Fruit fly (Drosophila melanogaster) whole organism, embryonic: ENCODE measurements around the gene CG14830.

ENCODE experiments used
- Asciz ChIP-seq: fragments of 200-800 bp; sonication (Bioruptor generic); optimal IDR thresholded peaks from 2 replicates; lab custom pipeline; 2017; ENCODE audit warnings: missing biosample characterization, mild to moderate bottlenecking, missing genetic modification characterization, missing genetic modification reagents
- BEAF-32 ChIP-seq: fragments of 200-800 bp; sonication (Bioruptor generic); optimal IDR thresholded peaks from 3 replicates; lab custom pipeline; 2017; ENCODE audit warnings: missing biosample characterization, missing genetic modification characterization, mild to moderate bottlenecking, moderate library complexity, missing genetic modification reagents
- CG10274 ChIP-seq: fragments of 200-800 bp; sonication (Bioruptor generic); optimal IDR thresholded peaks from 3 replicates; lab custom pipeline; 2017; ENCODE audit warnings: missing biosample characterization, mild to moderate bottlenecking, missing genetic modification characterization
- CG10543 ChIP-seq: fragments of 200-800 bp; sonication (Bioruptor generic); optimal IDR thresholded peaks from 3 replicates; lab custom pipeline; 2017; ENCODE audit warnings: missing biosample characterization, mild to moderate bottlenecking, missing genetic modification characterization, moderate library complexity
- CG11504 ChIP-seq: fragments of 200-800 bp; sonication (Bioruptor generic); optimal IDR thresholded peaks from 3 replicates; lab custom pipeline; 2019; ENCODE audit warnings: missing biosample characterization, mild to moderate bottlenecking, missing genetic modification characterization, moderate library complexity
- CG11695 ChIP-seq: fragments of 200-800 bp; sonication (Bioruptor generic); IDR thresholded peaks from 3 replicates; pipeline ENCODE4 v1.3.6; 2022; ENCODE audit warnings: missing biosample characterization, missing genetic modification characterization
- CG14710 ChIP-seq: fragments of 200-800 bp; sonication (Bioruptor generic); optimal IDR thresholded peaks from 3 replicates; lab custom pipeline; 2019; ENCODE audit warnings: missing biosample characterization, mild to moderate bottlenecking, missing genetic modification characterization, moderate library complexity
- CG14860 ChIP-seq: fragments of 200-800 bp; sonication (Bioruptor generic); IDR thresholded peaks from 3 replicates; pipeline ENCODE4 v1.3.6; 2022; ENCODE audit warnings: missing biosample characterization, missing genetic modification characterization; ENCODE audit not compliant: partially characterized antibody
- CG17385 ChIP-seq: fragments of 200-800 bp; sonication (Bioruptor generic); optimal IDR thresholded peaks from 3 replicates; lab custom pipeline; 2018; ENCODE audit warnings: missing biosample characterization, mild to moderate bottlenecking, missing genetic modification characterization
- CG18599 ChIP-seq: fragments of 200-800 bp; sonication (Bioruptor generic); optimal IDR thresholded peaks from 3 replicates; lab custom pipeline; 2017; ENCODE audit warnings: missing biosample characterization, missing genetic modification characterization, mild to moderate bottlenecking, moderate library complexity, missing genetic modification reagents
- CG3065 ChIP-seq: fragments of 200-800 bp; sonication (Bioruptor generic); optimal IDR thresholded peaks from 2 replicates; lab custom pipeline; 2016; ENCODE audit warnings: missing biosample characterization, missing genetic modification characterization
- CG3847 ChIP-seq: fragments of 200-800 bp; sonication (Bioruptor generic); IDR thresholded peaks from 2 replicates; pipeline ENCODE4 v1.3.6; 2022; ENCODE audit warnings: missing biosample characterization, missing genetic modification characterization
- CG4730 ChIP-seq: fragments of 200-800 bp; sonication (Bioruptor generic); IDR thresholded peaks from 2 replicates; pipeline ENCODE4 v1.3.6; 2022; ENCODE audit warnings: missing biosample characterization, missing genetic modification characterization
- CG7271 ChIP-seq: fragments of 200-800 bp; sonication (Bioruptor generic); optimal IDR thresholded peaks from 2 replicates; lab custom pipeline; 2018; ENCODE audit warnings: missing biosample characterization, mild to moderate bottlenecking, missing genetic modification characterization, moderate library complexity
- CG7963 ChIP-seq: fragments of 200-800 bp; sonication (Bioruptor generic); IDR thresholded peaks from 3 replicates; pipeline ENCODE4 v1.3.6; 2022; ENCODE audit warnings: missing biosample characterization, missing genetic modification characterization; ENCODE audit not compliant: partially characterized antibody
- CG8944 ChIP-seq: fragments of 200-800 bp; sonication (Bioruptor generic); optimal IDR thresholded peaks from 3 replicates; lab custom pipeline; 2016; ENCODE audit warnings: missing biosample characterization, missing genetic modification characterization
- CG9215 ChIP-seq: fragments of 200-800 bp; sonication (Bioruptor generic); IDR thresholded peaks from 2 replicates; pipeline ENCODE4 v1.3.6; 2022; ENCODE audit warnings: missing biosample characterization, missing genetic modification characterization
- CTCF ChIP-seq: fragments of 200-800 bp; sonication (Bioruptor generic); optimal IDR thresholded peaks from 2 replicates; lab custom pipeline; 2017; ENCODE audit warnings: missing biosample characterization, mild to moderate bottlenecking, missing genetic modification characterization, moderate library complexity
- Camta ChIP-seq: fragments of 200-800 bp; sonication (Bioruptor generic); optimal IDR thresholded peaks from 2 replicates; lab custom pipeline; 2016; ENCODE audit warnings: missing biosample characterization, missing genetic modification characterization
- CkIIα-i1 ChIP-seq: fragments of 200-800 bp; sonication (Bioruptor generic); IDR thresholded peaks from 2 replicates; pipeline ENCODE4 v1.3.6; 2022; ENCODE audit warnings: missing biosample characterization, missing genetic modification characterization
- Dip3 ChIP-seq: fragments of 200-800 bp; sonication (Bioruptor generic); optimal IDR thresholded peaks from 3 replicates; lab custom pipeline; 2016; ENCODE audit warnings: missing biosample characterization, missing genetic modification characterization
- Doc3 ChIP-seq: fragments of 200-800 bp; sonication (Bioruptor generic); IDR thresholded peaks from 3 replicates; pipeline ENCODE4 v1.3.6; 2022; ENCODE audit warnings: missing biosample characterization, missing genetic modification characterization; ENCODE audit not compliant: partially characterized antibody
- Drgx ChIP-seq: fragments of 200-800 bp; sonication (Bioruptor generic); IDR thresholded peaks from 2 replicates; pipeline ENCODE4 v1.3.6; 2022; ENCODE audit warnings: missing biosample characterization, missing genetic modification characterization
- Elba2 ChIP-seq: fragments of 200-800 bp; sonication (Bioruptor generic); optimal IDR thresholded peaks from 3 replicates; lab custom pipeline; 2016; ENCODE audit warnings: missing biosample characterization, missing genetic modification characterization
- Hr3 ChIP-seq: fragments of 200-800 bp; sonication (Bioruptor generic); optimal IDR thresholded peaks from 3 replicates; lab custom pipeline; 2016; ENCODE audit warnings: missing biosample characterization, missing genetic modification characterization
- Hr39 ChIP-seq: fragments of >200 bp; optimal IDR thresholded peaks from 2 replicates; lab custom pipeline; 2017
- MBD-R2 ChIP-seq: fragments of 200-800 bp; sonication (Bioruptor generic); IDR thresholded peaks from 2 replicates; pipeline ENCODE4 v1.3.6; 2022; ENCODE audit warnings: missing biosample characterization, missing genetic modification characterization
- MESR4 ChIP-seq: fragments of 200-800 bp; sonication (Bioruptor generic); optimal IDR thresholded peaks from 2 replicates; lab custom pipeline; 2018; ENCODE audit warnings: missing biosample characterization, mild to moderate bottlenecking, missing genetic modification characterization, moderate library complexity
- Max ChIP-seq: fragments of 200-800 bp; sonication (Bioruptor generic); optimal IDR thresholded peaks from 2 replicates; lab custom pipeline; 2016; ENCODE audit warnings: missing biosample characterization, mild to moderate bottlenecking, missing genetic modification characterization
- Oaz ChIP-seq: fragments of 200-800 bp; sonication (Bioruptor generic); IDR thresholded peaks from 2 replicates; pipeline ENCODE4 v1.3.6; 2022; ENCODE audit warnings: missing biosample characterization, missing genetic modification characterization
- Side ChIP-seq: fragments of 200-800 bp; sonication (Bioruptor generic); optimal IDR thresholded peaks from 2 replicates; lab custom pipeline; 2016; ENCODE audit warnings: missing biosample characterization, missing genetic modification characterization
- TFAM ChIP-seq: fragments of 200-800 bp; sonication (Bioruptor generic); optimal IDR thresholded peaks from 2 replicates; lab custom pipeline; 2017; ENCODE audit warnings: missing biosample characterization, missing genetic modification characterization, inconsistent platforms
- Tbp ChIP-seq: fragments of >200 bp; optimal IDR thresholded peaks from 2 replicates; lab custom pipeline; 2018; ENCODE audit warnings: missing biosample characterization, missing genetic modification characterization
- amos ChIP-seq: fragments of 200-800 bp; sonication (Bioruptor generic); IDR thresholded peaks from 2 replicates; pipeline ENCODE4 v1.3.6; 2022; ENCODE audit warnings: missing biosample characterization, missing genetic modification characterization; ENCODE audit not compliant: partially characterized antibody
- ato ChIP-seq: fragments of 200-800 bp; sonication (Bioruptor generic); IDR thresholded peaks from 2 replicates; pipeline ENCODE4 v1.3.6; 2022; ENCODE audit warnings: missing biosample characterization, missing genetic modification characterization; ENCODE audit not compliant: partially characterized antibody
- btn ChIP-seq: fragments of 200-800 bp; sonication (Bioruptor generic); optimal IDR thresholded peaks from 2 replicates; lab custom pipeline; 2016; ENCODE audit warnings: missing biosample characterization, missing genetic modification characterization
- cad ChIP-seq: fragments of >200 bp; optimal IDR thresholded peaks from 2 replicates; lab custom pipeline; 2017; ENCODE audit warnings: missing biosample characterization, missing genetic modification characterization
- cg ChIP-seq: fragments of 200-800 bp; sonication (Bioruptor generic); optimal IDR thresholded peaks from 3 replicates; lab custom pipeline; 2019; ENCODE audit warnings: missing biosample characterization, mild to moderate bottlenecking, missing genetic modification characterization, moderate library complexity
- dmrt11E ChIP-seq: fragments of 200-800 bp; sonication (Bioruptor generic); optimal IDR thresholded peaks from 3 replicates; lab custom pipeline; 2018; ENCODE audit warnings: missing biosample characterization, mild to moderate bottlenecking, missing genetic modification characterization, moderate library complexity
- gsb ChIP-seq: fragments of 200-800 bp; sonication (Bioruptor generic); IDR thresholded peaks from 2 replicates; pipeline ENCODE4 v1.3.6; 2022; ENCODE audit warnings: missing biosample characterization, missing genetic modification characterization
- gsb-n ChIP-seq: fragments of 200-800 bp; sonication (Bioruptor generic); optimal IDR thresholded peaks from 3 replicates; lab custom pipeline; 2018; ENCODE audit warnings: missing biosample characterization, mild to moderate bottlenecking, missing genetic modification characterization
- hkb ChIP-seq, 2 experiments: fragments of 200-800 bp in 1 of 2; fragments of >200 bp in 1 of 2; sonication (Bioruptor generic) in 1 of 2; IDR thresholded peaks in 1 of 2; optimal IDR thresholded peaks in 1 of 2; 2 replicates each; pipeline versions ENCODE4 v1.3.6 to Lab custom; 2017 to 2022; ENCODE audit warnings: missing biosample characterization in 1 of 2, missing genetic modification characterization in 1 of 2
- ken ChIP-seq: fragments of 200-800 bp; sonication (Bioruptor generic); IDR thresholded peaks from 3 replicates; pipeline ENCODE4 v1.3.6; 2022; ENCODE audit warnings: missing biosample characterization, missing genetic modification characterization
- nerfin-1 ChIP-seq: fragments of 200-800 bp; sonication (Bioruptor generic); optimal IDR thresholded peaks from 3 replicates; lab custom pipeline; 2019; ENCODE audit warnings: missing biosample characterization, mild to moderate bottlenecking, missing genetic modification characterization, moderate library complexity
- pb ChIP-seq: fragments of 200-800 bp; sonication (Bioruptor generic); optimal IDR thresholded peaks from 3 replicates; lab custom pipeline; 2016; ENCODE audit warnings: missing biosample characterization, missing genetic modification characterization
- shn ChIP-seq: fragments of 200-800 bp; sonication (Bioruptor generic); optimal IDR thresholded peaks from 3 replicates; lab custom pipeline; 2016; ENCODE audit warnings: missing biosample characterization, missing genetic modification characterization
- sug ChIP-seq: fragments of 200-800 bp; optimal IDR thresholded peaks from 2 replicates; lab custom pipeline; 2019; ENCODE audit warnings: missing biosample characterization, mild to moderate bottlenecking, missing genetic modification characterization, moderate library complexity
- trem ChIP-seq: fragments of 200-800 bp; optimal IDR thresholded peaks from 3 replicates; lab custom pipeline; 2019; ENCODE audit warnings: missing biosample characterization, mild to moderate bottlenecking, missing genetic modification characterization, moderate library complexity
- wor ChIP-seq: fragments of 200-800 bp; sonication (Bioruptor generic); IDR thresholded peaks from 2 replicates; pipeline ENCODE4 v1.3.6; 2022; ENCODE audit warnings: missing biosample characterization, missing genetic modification characterization
- zen2 ChIP-seq: fragments of 200-800 bp; sonication (Bioruptor generic); IDR thresholded peaks from 3 replicates; pipeline ENCODE4 v1.3.6; 2022; ENCODE audit warnings: missing biosample characterization, missing genetic modification characterization; ENCODE audit not compliant: partially characterized antibody
- zf30C ChIP-seq: fragments of 200-800 bp; sonication (Bioruptor generic); optimal IDR thresholded peaks from 3 replicates; lab custom pipeline; 2018; ENCODE audit warnings: missing biosample characterization, mild to moderate bottlenecking, missing genetic modification characterization

Gene CG14830

DNA sequence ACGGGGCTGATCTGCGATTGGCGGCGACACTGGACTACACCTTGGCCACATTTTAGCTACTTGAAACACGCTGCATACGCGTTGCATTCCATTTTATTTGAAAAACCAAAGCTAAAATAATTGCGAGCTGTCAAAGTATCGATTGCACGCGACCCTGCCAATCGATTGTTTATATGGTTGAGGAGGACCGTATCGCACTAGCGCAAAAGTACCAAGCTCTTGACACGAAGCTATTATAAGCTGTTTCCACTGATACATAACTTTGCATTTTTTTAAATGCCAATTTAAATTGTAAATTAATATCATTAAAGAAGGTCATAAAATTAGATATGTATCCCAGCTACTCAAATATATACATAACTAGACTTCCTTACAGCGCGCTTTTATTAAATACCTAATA is 14.6 kb downstream of the CG14830 start, which contains the start of gene Cdc27 (continued):
- peak; percentile 53 for TF ChIP-seq sug (tag; lab: Kevin White, UChicago)
- peak; percentile 16 for TF ChIP-seq gsb-n
- no peak for TF ChIP-seq pb (GFP tag; lab: Kevin White, UChicago)
- TF ChIP-seq CG14860: peak; percentile 74
- TF ChIP-seq CG9215: no peak
- no peak for TF ChIP-seq Asciz (GFP tag; lab: Kevin White, UChicago)
- TF ChIP-seq CkIIα-i1 (GFP tag; lab: Robert Waterston, UW): no peak
- TF ChIP-seq CTCF (GFP tag; lab: Kevin White, UChicago): no peak
- TF ChIP-seq CG7963: peak; percentile 65
- no peak for TF ChIP-seq shn (GFP tag; lab: Kevin White, UChicago)
- TF ChIP-seq Hr3: peak; percentile 31
- peak; percentile 50 for TF ChIP-seq CG14710 (tag; lab: Kevin White, UChicago)
- TF ChIP-seq BEAF-32 (GFP tag; lab: Kevin White, UChicago): peak; percentile 88
- TF ChIP-seq CG17385: peak; percentile 15
- no peak for TF ChIP-seq cad (GFP tag; lab: Kevin White, UChicago)
- no peak for TF ChIP-seq CG8944 (GFP tag; lab: Kevin White, UChicago)
- peak; percentile 74 for TF ChIP-seq MBD-R2 (GFP tag; lab: Robert Waterston, UW)
- 0 out of 3 replicates have a peak, but pooled peaks have one; percentile 42 for TF ChIP-seq ken (GFP tag; lab: Robert Waterston, UW)
- peak; percentile 89 for TF ChIP-seq MESR4
- TF ChIP-seq amos (GFP tag; lab: Robert Waterston, UW): peak; percentile 87
- no peak for TF ChIP-seq hkb (optimal IDR thresholded peaks at IDR 0.05; lab: Kevin White, UChicago)
- 0 out of 2 replicates have a peak, but pooled peaks have one; percentile 26 for TF ChIP-seq hkb (GFP tag; IDR thresholded peaks at IDR 0.05; lab: Robert Waterston, UW)
- peak; percentile 10 for TF ChIP-seq Max (GFP tag; lab: Kevin White, UChicago)
- no peak for TF ChIP-seq Hr39 (lab: Kevin White, UChicago)
- TF ChIP-seq Dip3 (GFP tag; lab: Kevin White, UChicago): peak; percentile 14
- peak; percentile 75 for TF ChIP-seq ato
- TF ChIP-seq Camta (GFP tag; lab: Kevin White, UChicago): peak; percentile 53
- TF ChIP-seq CG10543: no peak
- TF ChIP-seq CG7271 (tag; lab: Kevin White, UChicago): no peak
- no peak for TF ChIP-seq wor (GFP tag; lab: Robert Waterston, UW)
- TF ChIP-seq cg: no peak
- TF ChIP-seq CG3847 (GFP tag; lab: Robert Waterston, UW): peak; percentile 66
- TF ChIP-seq Elba2: no peak
- TF ChIP-seq CG4730 (GFP tag; lab: Robert Waterston, UW): no peak
- peak; percentile 67 for TF ChIP-seq trem
- peak; percentile 53 for TF ChIP-seq CG11504 (tag; lab: Kevin White, UChicago)
- TF ChIP-seq CG11695: peak; percentile 30; the same call in 1 of the 3 replicates
- peak; percentile 28; the same call in 1 of the 2 replicates for TF ChIP-seq Drgx (GFP tag; lab: Robert Waterston, UW)
- no peak for TF ChIP-seq gsb (GFP tag; lab: Robert Waterston, UW)
- TF ChIP-seq zf30C (GFP tag; lab: Kevin White, UChicago): peak; percentile 38
- peak; percentile 61; the same call in 1 of the 3 replicates for TF ChIP-seq zen2 (GFP tag; lab: Robert Waterston, UW)
- TF ChIP-seq Doc3: peak; percentile 63; the same call in 2 of the 3 replicates
- no peak for TF ChIP-seq CG10274
- TF ChIP-seq Oaz (GFP tag; lab: Robert Waterston, UW): no peak
- no peak for TF ChIP-seq CG18599 (GFP tag; lab: Kevin White, UChicago)
- TF ChIP-seq nerfin-1 (tag; lab: Kevin White, UChicago): no peak
- TF ChIP-seq Tbp (GFP tag; lab: Kevin White, UChicago): no peak
- TF ChIP-seq Side (GFP tag; lab: Kevin White, UChicago): peak; percentile 26
- no peak for TF ChIP-seq CG3065 (GFP tag; lab: Kevin White, UChicago)
- no peak for TF ChIP-seq btn
- TF ChIP-seq TFAM: no peak
- peak; percentile 38 for TF ChIP-seq dmrt11E (tag; lab: Kevin White, UChicago)
